Comparison of ENCODE assay signal across 2 fruit fly cellular contexts in genomic region chrX:3866844-3867457, dm6.
A peak's percentile ranks its signal among the peaks of the same experiment; 100 is the strongest.
TF ChIP-seq lines count a peak whose summit lies in the region.

No protein-coding gene starts in this region.

TF ChIP-seq in whole organism, embryonic, 481 proteins besides CTCF, POLR2A, EP300 and RAD21 (continued from another document and continues in another):
- TF ChIP-seq Sry-δ (GFP tag; optimal IDR thresholded peaks at IDR 0.05; lab: Kevin White, UChicago) (no peak), Nf-YC (tag; optimal IDR thresholded peaks at IDR 0.05; lab: Kevin White, UChicago) (no peak), CG13287 (GFP tag; IDR thresholded peaks at IDR 0.05; lab: Robert Waterston, UW; ENCODE audit: partially characterized antibody) (no peak), Ravus (GFP tag; IDR thresholded peaks at IDR 0.05; lab: Robert Waterston, UW) (no peak), CG33213 (GFP tag; optimal IDR thresholded peaks at IDR 0.05; lab: Kevin White, UChicago) (no peak), CG10209 (GFP tag; optimal IDR thresholded peaks at IDR 0.05; lab: Kevin White, UChicago) (peak; percentile 0), CG17612 (GFP tag; IDR thresholded peaks at IDR 0.05; lab: Robert Waterston, UW) (no peak), CG13424 (tag; optimal IDR thresholded peaks at IDR 0.05; lab: Kevin White, UChicago) (peak; percentile 3), wek (GFP tag; optimal IDR thresholded peaks at IDR 0.05; lab: Kevin White, UChicago) (no peak), CG14441 (GFP tag; IDR thresholded peaks at IDR 0.05; lab: Robert Waterston, UW) (no peak), D19A (tag; optimal IDR thresholded peaks at IDR 0.05; lab: Kevin White, UChicago) (peak; percentile 87), CG8944 (GFP tag; optimal IDR thresholded peaks at IDR 0.05; lab: Kevin White, UChicago) (no peak), slbo (GFP tag; IDR thresholded peaks at IDR 0.05; lab: Robert Waterston, UW) (no peak), vfl (GFP tag; optimal IDR thresholded peaks at IDR 0.05; lab: Kevin White, UChicago) (no peak), C15 (GFP tag; IDR thresholded peaks at IDR 0.05; lab: Robert Waterston, UW) (no peak), CG1603 (tag; optimal IDR thresholded peaks at IDR 0.05; lab: Kevin White, UChicago) (peak; percentile 16), Med (GFP tag; lab: Kevin White, UChicago) (peak; percentile 33), Vsx1 (GFP tag; optimal IDR thresholded peaks at IDR 0.05; lab: Kevin White, UChicago) (no peak), CG6689 (GFP tag; IDR thresholded peaks at IDR 0.05; lab: Robert Waterston, UW) (no peak), fd3F (GFP tag; optimal IDR thresholded peaks at IDR 0.05; lab: Kevin White, UChicago) (no peak), Usf (GFP tag; optimal IDR thresholded peaks at IDR 0.05; lab: Kevin White, UChicago) (no peak), CG9876 (GFP tag; optimal IDR thresholded peaks at IDR 0.05; lab: Kevin White, UChicago) (no peak), fd64A (GFP tag; optimal IDR thresholded peaks at IDR 0.05; lab: Kevin White, UChicago) (no peak), Fer2 (tag; optimal IDR thresholded peaks at IDR 0.05; lab: Kevin White, UChicago) (no peak), eve (GFP tag; optimal IDR thresholded peaks at IDR 0.05; lab: Kevin White, UChicago) (peak in 1 of 2 experiments; percentile 1), dan (GFP tag; IDR thresholded peaks at IDR 0.05; lab: Robert Waterston, UW) (no peak), CG17359 (tag; optimal IDR thresholded peaks at IDR 0.05; lab: Kevin White, UChicago) (no peak), CG18262 (tag; optimal IDR thresholded peaks at IDR 0.05; lab: Kevin White, UChicago) (peak; percentile 37), CG11085 (GFP tag; IDR thresholded peaks at IDR 0.05; lab: Robert Waterston, UW) (no peak), CoRest (tag; optimal IDR thresholded peaks at IDR 0.05; lab: Kevin White, UChicago) (peak; percentile 26), GATAe (GFP tag; conservative IDR thresholded peaks at IDR 0.05; lab: Robert Waterston, UW) (no peak), CG8765 (GFP tag; IDR thresholded peaks at IDR 0.05; lab: Robert Waterston, UW) (no peak), phol (tag; optimal IDR thresholded peaks at IDR 0.05; lab: Kevin White, UChicago) (peak; percentile 41), MTF-1 (GFP tag; optimal IDR thresholded peaks at IDR 0.05; lab: Kevin White, UChicago; ENCODE audit: borderline replicate concordance) (no peak), CG15514 (GFP tag; optimal IDR thresholded peaks at IDR 0.05; lab: Kevin White, UChicago) (no peak), zen2 (GFP tag; IDR thresholded peaks at IDR 0.05; lab: Robert Waterston, UW; ENCODE audit: partially characterized antibody) (no peak), Meics (GFP tag; optimal IDR thresholded peaks at IDR 0.05; lab: Kevin White, UChicago) (no peak), MBD-R2 (GFP tag; IDR thresholded peaks at IDR 0.05; lab: Robert Waterston, UW) (no peak), grau (tag; optimal IDR thresholded peaks at IDR 0.05; lab: Kevin White, UChicago) (peak; percentile 16), kay (GFP tag; optimal IDR thresholded peaks at IDR 0.05; lab: Kevin White, UChicago) (no peak), CG1233 (GFP tag; optimal IDR thresholded peaks at IDR 0.05; lab: Kevin White, UChicago) (no peak), CG14860 (GFP tag; IDR thresholded peaks at IDR 0.05; lab: Robert Waterston, UW; ENCODE audit: partially characterized antibody) (no peak), CG10565 (GFP tag; optimal IDR thresholded peaks at IDR 0.05; lab: Kevin White, UChicago) (no peak), CG2712 (tag; optimal IDR thresholded peaks at IDR 0.05; lab: Kevin White, UChicago) (peak; percentile 18), CG16815 (GFP tag; optimal IDR thresholded peaks at IDR 0.05; lab: Kevin White, UChicago) (no peak), Pdp1 (GFP tag; optimal IDR thresholded peaks at IDR 0.05; lab: Kevin White, UChicago) (no peak), Oaz (GFP tag; IDR thresholded peaks at IDR 0.05; lab: Robert Waterston, UW) (no peak), Doc2 (GFP tag; IDR thresholded peaks at IDR 0.05; lab: Robert Waterston, UW) (no peak), CG3995 (GFP tag; optimal IDR thresholded peaks at IDR 0.05; lab: Kevin White, UChicago) (no peak), Side (GFP tag; optimal IDR thresholded peaks at IDR 0.05; lab: Kevin White, UChicago) (no peak), nmo (GFP tag; optimal IDR thresholded peaks at IDR 0.05; lab: Kevin White, UChicago) (peak; percentile 14), fru (optimal IDR thresholded peaks at IDR 0.05; lab: Kevin White, UChicago) (no peak), knrl (GFP tag; IDR thresholded peaks at IDR 0.05; lab: Robert Waterston, UW; ENCODE audit: partially characterized antibody) (no peak), dysf (GFP tag; IDR thresholded peaks at IDR 0.05; lab: Robert Waterston, UW) (peak; percentile 14; the same call in 1 of the 3 replicates), sens (GFP tag; lab: Kevin White, UChicago) (peak; percentile 77), nau (GFP tag; optimal IDR thresholded peaks at IDR 0.05; lab: Kevin White, UChicago) (no peak), HLH3B (GFP tag; IDR thresholded peaks at IDR 0.05; lab: Robert Waterston, UW) (no peak), chinmo (GFP tag; IDR thresholded peaks at IDR 0.05; lab: Robert Waterston, UW; ENCODE audit: partially characterized antibody) (no peak), CG18011 (GFP tag; optimal IDR thresholded peaks at IDR 0.05; lab: Kevin White, UChicago) (no peak), CG10366 (GFP tag; IDR thresholded peaks at IDR 0.05; lab: Robert Waterston, UW) (no peak), slou (GFP tag; optimal IDR thresholded peaks at IDR 0.05; lab: Kevin White, UChicago) (no peak), CG7928 (GFP tag; optimal IDR thresholded peaks at IDR 0.05; lab: Kevin White, UChicago) (no peak), Hr39 (optimal IDR thresholded peaks at IDR 0.05; lab: Kevin White, UChicago) (no peak), corto (GFP tag; optimal IDR thresholded peaks at IDR 0.05; lab: Kevin White, UChicago) (no peak), Hr51 (GFP tag; optimal IDR thresholded peaks at IDR 0.05; lab: Kevin White, UChicago) (peak in 1 of 2 experiments; percentile 26), Taf1 (GFP tag; IDR thresholded peaks at IDR 0.05; lab: Robert Waterston, UW) (no peak), crp (GFP tag; optimal IDR thresholded peaks at IDR 0.05; lab: Kevin White, UChicago) (no peak), CG31224 (GFP tag; IDR thresholded peaks at IDR 0.05; lab: Robert Waterston, UW) (no peak), luna (GFP tag; optimal IDR thresholded peaks at IDR 0.05; lab: Kevin White, UChicago) (no peak), CG7271 (tag; optimal IDR thresholded peaks at IDR 0.05; lab: Kevin White, UChicago) (no peak)

TF ChIP-seq in whole organism, prepupa, 60 proteins besides CTCF, POLR2A, EP300 and RAD21 (continued from another document):
- TF ChIP-seq CG8119 (GFP tag; IDR thresholded peaks at IDR 0.05; lab: Robert Waterston, UW) (peak; percentile 51; the same call in 1 of the 3 replicates), Smox (GFP tag; optimal IDR thresholded peaks at IDR 0.05; lab: Kevin White, UChicago) (peak; percentile 8), Gug (GFP tag; IDR thresholded peaks at IDR 0.05; lab: Robert Waterston, UW) (0 out of 2 replicates have a peak, but pooled peaks have one; percentile 10), CG7368 (GFP tag; optimal IDR thresholded peaks at IDR 0.05; lab: Kevin White, UChicago) (peak; percentile 15), pdm3 (GFP tag; optimal IDR thresholded peaks at IDR 0.05; lab: Kevin White, UChicago) (peak; percentile 61), Eip75B (GFP tag; optimal IDR thresholded peaks at IDR 0.05; lab: Kevin White, UChicago) (peak; percentile 66), CG31627 (GFP tag; optimal IDR thresholded peaks at IDR 0.05; lab: Kevin White, UChicago) (peak; percentile 11), Ets96B (tag; optimal IDR thresholded peaks at IDR 0.05; lab: Kevin White, UChicago) (peak; percentile 64), CG6163 (GFP tag; IDR thresholded peaks at IDR 0.05; lab: Robert Waterston, UW) (no peak; the same call in 2 of the 3 replicates), CG11762 (GFP tag; optimal IDR thresholded peaks at IDR 0.05; lab: Kevin White, UChicago; ENCODE audit: insufficient read depth) (peak; percentile 15), esn (GFP tag; optimal IDR thresholded peaks at IDR 0.05; lab: Kevin White, UChicago) (peak; percentile 38), svp (GFP tag; lab: Kevin White, UChicago) (peak; percentile 90), Lpt (GFP tag; optimal IDR thresholded peaks at IDR 0.05; lab: Kevin White, UChicago) (no peak), net (GFP tag; optimal IDR thresholded peaks at IDR 0.05; lab: Kevin White, UChicago) (peak; percentile 31), CG1621 (tag; optimal IDR thresholded peaks at IDR 0.05; lab: Kevin White, UChicago) (peak; percentile 14), CG8319 (GFP tag; optimal IDR thresholded peaks at IDR 0.05; lab: Kevin White, UChicago) (peak; percentile 40), CG32006 (GFP tag; optimal IDR thresholded peaks at IDR 0.05; lab: Kevin White, UChicago) (peak; percentile 70), ss (GFP tag; optimal IDR thresholded peaks at IDR 0.05; lab: Kevin White, UChicago) (peak in 1 of 2 experiments; percentile 60), Hr38 (GFP tag; optimal IDR thresholded peaks at IDR 0.05; lab: Kevin White, UChicago) (no peak), dsx (GFP tag; optimal IDR thresholded peaks at IDR 0.05; lab: Kevin White, UChicago; ENCODE audit: poor library complexity, severe bottlenecking) (peak; percentile 35), topi (GFP tag; optimal IDR thresholded peaks at IDR 0.05; lab: Kevin White, UChicago) (peak; percentile 30), CG16779 (tag; optimal IDR thresholded peaks at IDR 0.05; lab: Kevin White, UChicago) (no peak), CG10631 (GFP tag; optimal IDR thresholded peaks at IDR 0.05; lab: Kevin White, UChicago) (peak; percentile 29), CG34406 (GFP tag; optimal IDR thresholded peaks at IDR 0.05; lab: Kevin White, UChicago) (peak; percentile 59), Sox15 (GFP tag; optimal IDR thresholded peaks at IDR 0.05; lab: Kevin White, UChicago) (no peak), eg (GFP tag; IDR thresholded peaks at IDR 0.05; lab: Robert Waterston, UW) (no peak), CG15336 (GFP tag; IDR thresholded peaks at IDR 0.05; lab: Robert Waterston, UW) (no peak; the same call in 1 of the 2 replicates), fd59A (GFP tag; optimal IDR thresholded peaks at IDR 0.05; lab: Kevin White, UChicago) (peak; percentile 43), CG6276 (GFP tag; optimal IDR thresholded peaks at IDR 0.05; lab: Kevin White, UChicago) (peak; percentile 42), CG3919 (GFP tag; optimal IDR thresholded peaks at IDR 0.05; lab: Kevin White, UChicago) (peak; percentile 56), Sox102F (GFP tag; optimal IDR thresholded peaks at IDR 0.05; lab: Kevin White, UChicago) (no peak), CG8632 (GFP tag; optimal IDR thresholded peaks at IDR 0.05; lab: Kevin White, UChicago) (peak; percentile 66), Hr39 (GFP tag; optimal IDR thresholded peaks at IDR 0.05; lab: Kevin White, UChicago) (no peak), CG6792 (GFP tag; optimal IDR thresholded peaks at IDR 0.05; lab: Kevin White, UChicago) (peak; percentile 41), fd85E (GFP tag; optimal IDR thresholded peaks at IDR 0.05; lab: Kevin White, UChicago) (no peak), CG9139 (GFP tag; optimal IDR thresholded peaks at IDR 0.05; lab: Kevin White, UChicago) (no peak)
